Worm (Caenorhabditis elegans) whole organism, L4/young adult: ENCODE results near the gene tsp-8.

ENCODE experiments used
- dao-5 ChIP-seq: sonication (generic microtip); optimal IDR thresholded peaks from 2 replicates; lab custom pipeline; 2016; ENCODE audit warnings: missing genotype, missing genetic modification characterization, moderate library complexity, missing compliant biosample characterization
- him-1 ChIP-seq: sonication (generic microtip); optimal IDR thresholded peaks from 2 replicates; lab custom pipeline; 2016; ENCODE audit warnings: missing genotype, missing genetic modification reagents, missing genetic modification characterization, missing compliant biosample characterization

- TF ChIP-seq him-1 (tag; lab: Kevin White, UChicago) (no peak), dao-5 (tag; lab: Kevin White, UChicago) (no peak)
Measured at ce11 chrX:14731828-14732331, 2.6 kb upstream of the tsp-8 start, which contains the start of gene F33C8.4.
